Fruit fly (Drosophila melanogaster) whole organism, embryonic: ENCODE measurements around the gene CG45011.

Source experiments
- Awh ChIP-seq: fragments of 200-800 bp; sonication (Bioruptor generic); IDR thresholded peaks from 2 replicates; pipeline ENCODE4, ENCODE4 v1.3.6; 2022; ENCODE audit warnings: missing biosample characterization, missing genetic modification characterization
- BEAF-32 ChIP-seq: fragments of 200-800 bp; sonication (Bioruptor generic); optimal IDR thresholded peaks from 3 replicates; lab custom pipeline; 2017; ENCODE audit warnings: missing biosample characterization, missing genetic modification characterization, mild to moderate bottlenecking, moderate library complexity, missing genetic modification reagents
- Bdp1 ChIP-seq: fragments of 200-800 bp; sonication (Bioruptor generic); optimal IDR thresholded peaks from 3 replicates; lab custom pipeline; 2016; ENCODE audit warnings: missing biosample characterization, missing genetic modification characterization
- CG10209 ChIP-seq: fragments of 200-800 bp; sonication (Bioruptor generic); optimal IDR thresholded peaks from 3 replicates; lab custom pipeline; 2017; ENCODE audit warnings: missing biosample characterization, mild to moderate bottlenecking, missing genetic modification characterization, missing genetic modification reagents
- CG14441 ChIP-seq: fragments of 200-800 bp; sonication (Bioruptor generic); IDR thresholded peaks from 2 replicates; pipeline ENCODE4 v1.3.6; 2022; ENCODE audit warnings: missing biosample characterization, missing genetic modification characterization
- CG15269 ChIP-seq: fragments of 200-800 bp; sonication (Bioruptor generic); optimal IDR thresholded peaks from 2 replicates; lab custom pipeline; 2018; ENCODE audit warnings: missing biosample characterization, mild to moderate bottlenecking, missing genetic modification characterization, moderate library complexity
- CG18011 ChIP-seq: fragments of 200-800 bp; sonication (Bioruptor generic); optimal IDR thresholded peaks from 2 replicates; lab custom pipeline; 2017; ENCODE audit warnings: missing biosample characterization, missing genetic modification characterization, mild to moderate bottlenecking, moderate library complexity, missing genotype
- CG2116 ChIP-seq: fragments of 200-800 bp; sonication (Bioruptor generic); optimal IDR thresholded peaks from 3 replicates; lab custom pipeline; 2018; ENCODE audit warnings: missing biosample characterization, mild to moderate bottlenecking, missing genetic modification characterization
- CG2199 ChIP-seq: fragments of 200-800 bp; sonication (Bioruptor generic); IDR thresholded peaks from 3 replicates; pipeline ENCODE4 v1.3.6; 2022; ENCODE audit warnings: missing biosample characterization, missing genetic modification characterization
- CG33213 ChIP-seq: fragments of 200-800 bp; sonication (Bioruptor generic); optimal IDR thresholded peaks from 3 replicates; lab custom pipeline; 2016; ENCODE audit warnings: missing biosample characterization, missing genetic modification characterization
- CG4707 ChIP-seq: fragments of 200-800 bp; sonication (Bioruptor generic); optimal IDR thresholded peaks from 2 replicates; lab custom pipeline; 2018; ENCODE audit warnings: missing biosample characterization, mild to moderate bottlenecking, missing genetic modification characterization, moderate library complexity
- CG6683 ChIP-seq: fragments of 200-800 bp; sonication (Bioruptor generic); optimal IDR thresholded peaks from 2 replicates; lab custom pipeline; 2017; ENCODE audit warnings: missing biosample characterization, mild to moderate bottlenecking, missing genetic modification characterization, missing genetic modification reagents
- CG6689 ChIP-seq: fragments of 200-800 bp; sonication (Bioruptor generic); IDR thresholded peaks from 2 replicates; pipeline ENCODE4 v1.3.6; 2022; ENCODE audit warnings: missing biosample characterization, missing genetic modification characterization
- D19B ChIP-seq: fragments of 200-800 bp; sonication (Bioruptor generic); optimal IDR thresholded peaks from 2 replicates; lab custom pipeline; 2017; ENCODE audit warnings: missing biosample characterization, mild to moderate bottlenecking, missing genetic modification characterization
- Dfd ChIP-seq, 2 experiments: fragments of >200 bp; optimal IDR thresholded peaks; 2 replicates each; lab custom pipeline; 2017; ENCODE audit warnings: missing biosample characterization in 2 of 2, missing genetic modification characterization in 2 of 2
- ERR ChIP-seq: fragments of 200-800 bp; sonication (Bioruptor generic); optimal IDR thresholded peaks from 2 replicates; lab custom pipeline; 2016; ENCODE audit warnings: missing biosample characterization, missing genetic modification characterization
- Ets65A ChIP-seq: fragments of 200-800 bp; sonication (Bioruptor generic); peaks from one replicate; lab custom pipeline; 2016; ENCODE audit warnings: missing biosample characterization, missing genetic modification characterization
- Gug ChIP-seq: fragments of 200-800 bp; sonication (Bioruptor generic); IDR thresholded peaks from 4 replicates; pipeline ENCODE4 v1.3.6; 2022; ENCODE audit warnings: missing biosample characterization, missing genetic modification characterization
- H15 ChIP-seq: fragments of 200-800 bp; sonication (Bioruptor generic); IDR thresholded peaks from 3 replicates; pipeline ENCODE4 v1.3.6; 2022; ENCODE audit warnings: missing biosample characterization, missing genetic modification characterization
- Hr51 ChIP-seq, 2 experiments: fragments of 200-800 bp; sonication (Bioruptor generic); optimal IDR thresholded peaks; 2 replicates in 1 of 2; 3 replicates in 1 of 2; lab custom pipeline; 2016 to 2018; ENCODE audit warnings: missing biosample characterization in 2 of 2, missing genetic modification characterization in 2 of 2, mild to moderate bottlenecking in 1 of 2, moderate library complexity in 1 of 2
- Jarid2 ChIP-seq: fragments of 200-800 bp; sonication (Bioruptor generic); optimal IDR thresholded peaks from 3 replicates; lab custom pipeline; 2017; ENCODE audit warnings: mild to moderate bottlenecking, missing biosample characterization, missing genetic modification reagents, missing genetic modification characterization
- Meics ChIP-seq: fragments of 200-800 bp; sonication (Bioruptor generic); optimal IDR thresholded peaks from 2 replicates; lab custom pipeline; 2017; ENCODE audit warnings: missing biosample characterization, mild to moderate bottlenecking, missing genetic modification characterization
- Sox102F ChIP-seq: fragments of 200-800 bp; sonication (Bioruptor generic); optimal IDR thresholded peaks from 2 replicates; lab custom pipeline; 2018; ENCODE audit warnings: missing biosample characterization, mild to moderate bottlenecking, missing genetic modification characterization, moderate library complexity
- Spps ChIP-seq: fragments of 200-800 bp; sonication (Bioruptor generic); optimal IDR thresholded peaks from 2 replicates; lab custom pipeline; 2018; ENCODE audit warnings: missing biosample characterization, mild to moderate bottlenecking, missing genetic modification characterization
- ara ChIP-seq: fragments of 200-800 bp; sonication (Bioruptor generic); IDR thresholded peaks from 2 replicates; pipeline ENCODE4 v1.3.6; 2022; ENCODE audit warnings: missing biosample characterization, missing genetic modification characterization
- cad ChIP-seq: fragments of >200 bp; optimal IDR thresholded peaks from 2 replicates; lab custom pipeline; 2017; ENCODE audit warnings: missing biosample characterization, missing genetic modification characterization
- chinmo ChIP-seq: fragments of 200-800 bp; sonication (Bioruptor generic); IDR thresholded peaks from 4 replicates; pipeline ENCODE4 v1.3.6; 2022; ENCODE audit warnings: missing biosample characterization, missing genetic modification characterization; ENCODE audit not compliant: partially characterized antibody
- ci ChIP-seq: fragments of 200-800 bp; sonication (Bioruptor generic); IDR thresholded peaks from 3 replicates; pipeline ENCODE4 v1.3.6; 2022; ENCODE audit warnings: missing biosample characterization, missing genetic modification characterization
- crp ChIP-seq, 2 experiments: fragments of 200-800 bp; sonication (Bioruptor generic); optimal IDR thresholded peaks; 2 replicates in 1 of 2; 3 replicates in 1 of 2; lab custom pipeline; 2017; ENCODE audit warnings: missing biosample characterization in 2 of 2, missing genetic modification characterization in 2 of 2, mild to moderate bottlenecking in 1 of 2, moderate library complexity in 1 of 2
- cwo ChIP-seq: fragments of 200-800 bp; sonication (Bioruptor generic); optimal IDR thresholded peaks from 3 replicates; lab custom pipeline; 2017; ENCODE audit warnings: missing biosample characterization, missing genetic modification characterization, mild to moderate bottlenecking, moderate library complexity, missing genetic modification reagents
- dmrt99B ChIP-seq: fragments of 200-800 bp; sonication (Bioruptor generic); optimal IDR thresholded peaks from 2 replicates; lab custom pipeline; 2018; ENCODE audit warnings: missing biosample characterization, mild to moderate bottlenecking, missing genetic modification characterization, moderate library complexity
- eve ChIP-seq, 2 experiments: fragments of >200 bp; optimal IDR thresholded peaks; 2 replicates each; lab custom pipeline; 2017; ENCODE audit warnings: missing biosample characterization in 2 of 2, missing genetic modification characterization in 2 of 2
- gem ChIP-seq: fragments of 200-800 bp; sonication (Bioruptor generic); optimal IDR thresholded peaks from 2 replicates; lab custom pipeline; 2019; ENCODE audit warnings: missing biosample characterization, mild to moderate bottlenecking, missing genetic modification characterization, moderate library complexity
- jumu ChIP-seq: fragments of 200-800 bp; sonication (Bioruptor generic); optimal IDR thresholded peaks from 3 replicates; lab custom pipeline; 2016; ENCODE audit warnings: missing biosample characterization, missing genetic modification characterization
- kni ChIP-seq: fragments of 200-800 bp; sonication (Bioruptor generic); optimal IDR thresholded peaks from 3 replicates; lab custom pipeline; 2017; ENCODE audit warnings: mild to moderate bottlenecking, missing biosample characterization, missing genetic modification reagents, missing genetic modification characterization
- knrl ChIP-seq: fragments of 200-800 bp; sonication (Bioruptor generic); IDR thresholded peaks from 3 replicates; pipeline ENCODE4 v1.3.6; 2022; ENCODE audit warnings: missing biosample characterization, missing genetic modification characterization; ENCODE audit not compliant: partially characterized antibody
- luna ChIP-seq: fragments of 200-800 bp; sonication (Bioruptor generic); optimal IDR thresholded peaks from 2 replicates; lab custom pipeline; 2016; ENCODE audit warnings: missing biosample characterization, missing genetic modification characterization
- odd ChIP-seq: fragments of 200-800 bp; sonication (Bioruptor generic); optimal IDR thresholded peaks from 2 replicates; lab custom pipeline; 2017; ENCODE audit warnings: missing biosample characterization, mild to moderate bottlenecking, missing genetic modification characterization
- slbo ChIP-seq: fragments of 200-800 bp; sonication (Bioruptor generic); IDR thresholded peaks from 2 replicates; pipeline ENCODE4 v1.3.6; 2022; ENCODE audit warnings: missing biosample characterization, missing genetic modification characterization
- stc ChIP-seq: fragments of 200-800 bp; sonication (Bioruptor generic); IDR thresholded peaks from 2 replicates; pipeline ENCODE4 v1.3.6; 2022; ENCODE audit warnings: missing biosample characterization, missing genetic modification characterization
- vnd ChIP-seq: fragments of 200-800 bp; sonication (Bioruptor generic); IDR thresholded peaks from 3 replicates; pipeline ENCODE4 v1.3.6; 2022; ENCODE audit warnings: missing biosample characterization, missing genetic modification characterization; ENCODE audit not compliant: partially characterized antibody
- wek ChIP-seq: fragments of 200-800 bp; sonication (Bioruptor generic); optimal IDR thresholded peaks from 3 replicates; lab custom pipeline; 2018; ENCODE audit warnings: missing biosample characterization, mild to moderate bottlenecking, missing genetic modification characterization, moderate library complexity

Gene CG45011

DNA sequence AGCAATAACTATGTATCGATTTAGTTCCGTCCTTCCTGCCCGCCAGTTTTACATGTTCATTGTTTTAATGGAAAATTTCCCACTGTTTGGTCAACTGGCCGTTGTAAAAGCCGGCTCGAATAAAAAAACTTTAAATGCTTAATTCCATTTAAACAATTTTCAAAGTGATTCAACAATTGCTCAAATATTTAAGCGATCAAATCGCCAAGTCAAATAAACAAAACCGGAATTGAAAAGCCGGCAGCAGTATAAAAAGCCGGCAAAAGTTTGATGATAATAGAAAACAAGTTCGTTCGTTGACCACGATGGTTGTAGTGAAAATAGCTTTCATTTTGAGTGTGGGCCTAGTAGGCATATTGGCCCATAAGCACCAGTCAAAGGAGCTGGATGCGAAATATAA is 13.0 kb downstream of the CG45011 start, which contains the start of gene Mal-B1:
Gene Mal-B1 (plus strand): TSS at position 301 of the 400 bp plus-strand sequence.
- TF ChIP-seq Ets65A (GFP tag; lab: Kevin White, UChicago) (no peak), Awh (no peak), BEAF-32 (no peak), cad (no peak), H15 (GFP tag; lab: Robert Waterston, UW) (no peak), CG10209 (no peak), eve (GFP tag; optimal IDR thresholded peaks at IDR 0.05; lab: Kevin White, UChicago) (no peak), CG2116 (GFP tag; lab: Kevin White, UChicago) (no peak), jumu (no peak), CG14441 (no peak), luna (GFP tag; lab: Kevin White, UChicago) (no peak), D19B (GFP tag; lab: Kevin White, UChicago) (no peak), Bdp1 (GFP tag; lab: Kevin White, UChicago) (no peak), vnd (GFP tag; lab: Robert Waterston, UW) (no peak), CG15269 (no peak)
- TF ChIP-seq, all 482 proteins: peak for 0

DNA sequence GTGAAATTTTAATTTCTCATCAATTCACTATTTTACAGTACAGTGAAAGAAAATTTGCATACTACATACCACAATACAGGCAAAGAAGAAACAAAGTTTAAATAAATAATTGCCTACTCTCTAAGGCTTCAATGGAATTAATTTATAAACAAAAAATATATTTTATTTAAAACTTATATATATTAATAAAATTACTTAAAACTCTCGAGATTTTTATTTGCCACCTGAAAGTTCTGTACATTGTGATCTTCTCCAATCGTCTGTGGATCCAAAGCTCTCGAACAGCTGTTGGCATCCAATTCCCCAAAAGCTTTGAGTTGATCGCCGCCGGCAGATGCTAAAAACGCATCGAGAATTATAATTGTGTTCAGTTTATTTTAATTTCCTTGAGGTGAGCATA is 15.8 kb downstream of the CG45011 start, which contains the start of gene Mal-B2:
Gene Mal-B2 (plus strand): TSS at position 301 of the 400 bp plus-strand sequence.
- peak; percentile 2 for TF ChIP-seq Meics (GFP tag; lab: Kevin White, UChicago)
- peak; percentile 47 for TF ChIP-seq gem (tag; lab: Kevin White, UChicago)
- TF ChIP-seq CG6689 (GFP tag; lab: Robert Waterston, UW): peak; percentile 39; the same call in 1 of the 2 replicates
- TF ChIP-seq dmrt99B (tag; lab: Kevin White, UChicago): peak; percentile 7
- TF ChIP-seq crp (GFP tag; optimal IDR thresholded peaks at IDR 0.05; lab: Kevin White, UChicago): peak in 1 of 2 experiments; percentile 22
- TF ChIP-seq knrl (GFP tag; lab: Robert Waterston, UW): no peak
- TF ChIP-seq Sox102F (GFP tag; lab: Kevin White, UChicago): peak; percentile 29
- 0 out of 2 replicates have a peak, but pooled peaks have one; percentile 25 for TF ChIP-seq slbo (GFP tag; lab: Robert Waterston, UW)
- peak in 1 of 2 experiments; percentile 15 for TF ChIP-seq Hr51 (GFP tag; optimal IDR thresholded peaks at IDR 0.05; lab: Kevin White, UChicago)
- no peak for TF ChIP-seq CG6683
- TF ChIP-seq, all 482 proteins: peak for 8

DNA sequence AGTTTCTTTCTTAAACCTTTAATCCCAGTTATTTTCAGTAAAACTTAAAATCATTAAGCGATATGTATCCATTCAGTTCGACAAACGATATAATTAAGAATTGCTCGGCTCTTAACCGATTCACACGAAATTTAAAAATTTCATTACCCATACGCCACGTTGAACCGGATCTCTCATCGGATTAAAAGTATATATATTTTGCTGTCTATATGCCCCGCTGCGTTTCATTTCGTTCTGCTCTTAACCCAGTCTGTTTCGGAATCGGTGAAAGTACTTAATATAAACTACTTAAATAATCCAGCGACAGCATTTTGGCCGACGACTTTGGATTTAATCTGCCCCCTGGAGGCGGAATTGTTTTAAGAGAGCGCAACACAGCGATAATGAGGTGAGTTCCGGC is 19.2 kb downstream of the CG45011 start, which contains the start of gene CG42751:
Gene CG42751 (plus strand): TSS at position 301 of the 400 bp plus-strand sequence.
- TF ChIP-seq kni (no peak), CG18011 (GFP tag; lab: Kevin White, UChicago) (no peak), CG4707 (no peak), cwo (GFP tag; lab: Kevin White, UChicago) (no peak), Jarid2 (GFP tag; lab: Kevin White, UChicago) (no peak), Gug (no peak), ERR (GFP tag; lab: Kevin White, UChicago) (no peak), odd (GFP tag; lab: Kevin White, UChicago) (no peak), ci (GFP tag; lab: Robert Waterston, UW) (no peak), H15 (GFP tag; lab: Robert Waterston, UW) (no peak), Dfd (GFP tag; optimal IDR thresholded peaks at IDR 0.05; lab: Kevin White, UChicago) (no peak), CG33213 (GFP tag; lab: Kevin White, UChicago) (no peak), chinmo (no peak), ara (GFP tag; lab: Robert Waterston, UW) (no peak), wek (GFP tag; lab: Kevin White, UChicago) (no peak), stc (no peak), CG2199 (GFP tag; lab: Robert Waterston, UW) (no peak), Spps (tag; lab: Kevin White, UChicago) (no peak)
